Worm (Caenorhabditis elegans) whole organism, L4/young adult: ENCODE data around the gene F53A9.9.
A peak's percentile ranks its signal among the peaks of the same experiment; 100 is the strongest.

Experiments
- W03F9.2 ChIP-seq: fragments of 150-350 bp; optimal IDR thresholded peaks from 2 replicates; lab custom pipeline; 2014; ENCODE audit warnings: missing biosample characterization, missing genetic modification characterization
- dao-5 ChIP-seq: sonication (generic microtip); optimal IDR thresholded peaks from 2 replicates; lab custom pipeline; 2016; ENCODE audit warnings: missing genotype, missing genetic modification characterization, moderate library complexity, missing compliant biosample characterization
- him-1 ChIP-seq: sonication (generic microtip); optimal IDR thresholded peaks from 2 replicates; lab custom pipeline; 2016; ENCODE audit warnings: missing genotype, missing genetic modification reagents, missing genetic modification characterization, missing compliant biosample characterization

Gene F53A9.9

ce11 chrX:8674514-8674913 lies 46.0 kb downstream of the F53A9.9 start:
- TF ChIP-seq him-1 (tag; lab: Kevin White, UChicago) = no peak
- no peak for TF ChIP-seq dao-5 (tag; lab: Kevin White, UChicago)
- peak; percentile 22 for TF ChIP-seq W03F9.2 (tag; lab: Kevin White, UChicago)

DNA sequence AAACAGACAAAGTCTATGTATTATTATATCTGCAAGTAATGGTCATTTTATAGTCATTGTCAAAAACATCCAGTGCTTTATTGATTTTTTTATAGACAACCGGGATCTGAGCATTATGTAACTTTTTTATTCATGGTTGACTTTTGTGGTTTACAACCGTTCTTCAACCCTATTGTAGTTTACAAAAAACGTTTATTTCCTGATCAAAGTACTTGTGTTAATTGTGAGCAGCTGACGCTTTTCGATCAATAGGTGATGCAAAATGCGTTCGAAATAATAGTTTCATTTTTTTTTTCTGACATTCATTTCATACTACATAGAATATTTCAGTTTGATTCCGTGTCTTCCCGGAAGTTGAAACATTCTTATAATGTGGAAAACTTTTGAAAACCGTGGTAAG lies 47.8 kb downstream of the F53A9.9 start, which contains the start of the genes K09E2.2 and K09E2.3:
TSS of gene K09E2.2 (plus strand) at position 301 of the 400 bp plus-strand sequence.
TSS of gene K09E2.3 (plus strand) at position 325 of the 400 bp plus-strand sequence.
- no peak for TF ChIP-seq W03F9.2 (tag; lab: Kevin White, UChicago)
